Worm (Caenorhabditis elegans): Measurements from ENCODE around the gene tkr-3.

- TF ChIP-seq him-1 (tag; optimal IDR thresholded peaks at IDR 0.05) (no peak), W03F9.2 (tag; optimal IDR thresholded peaks at IDR 0.05) (no peak)
Measured at ce11 chrIV:5110391-5110930, 11.4 kb downstream of the tkr-3 start.
